Worm (Caenorhabditis elegans): ENCODE results near the gene lhfp-4.

The lhfp-4 gene

ce11 chrIV:17275281-17275680 lies at the start of gene lhfp-4:
Gene lhfp-4, plus strand, starts transcription at chrIV:17275581.
- no peak for TF ChIP-seq unc-39 (tag; optimal IDR thresholded peaks at IDR 0.05)
- no peak for TF ChIP-seq lin-13 (GFP tag; optimal IDR thresholded peaks at IDR 0.05)
- TF ChIP-seq sma-9 (GFP tag; optimal IDR thresholded peaks at IDR 0.05) = no peak
- TF ChIP-seq sma-9 (tag; optimal IDR thresholded peaks at IDR 0.05) = no peak
- TF ChIP-seq elt-3 (tag; optimal IDR thresholded peaks at IDR 0.05) = no peak
- TF ChIP-seq nhr-11 (tag; optimal IDR thresholded peaks at IDR 0.05) = no peak
- no peak for TF ChIP-seq peb-1 (tag; optimal IDR thresholded peaks at IDR 0.05)

ce11 chrIV:17230958-17231357 lies 44.4 kb upstream of the lhfp-4 start, which contains the start of gene npr-32:
Gene npr-32, minus strand, starts transcription at chrIV:17231058.
- no peak for TF ChIP-seq nhr-6 (tag; optimal IDR thresholded peaks at IDR 0.05)
- TF ChIP-seq ceh-82 (tag; optimal IDR thresholded peaks at IDR 0.05) = no peak
- TF ChIP-seq aly-2 (tag; optimal IDR thresholded peaks at IDR 0.05) = no peak
- no peak for TF ChIP-seq R02D3.7 (tag; optimal IDR thresholded peaks at IDR 0.05)
- TF ChIP-seq sem-4 (tag; optimal IDR thresholded peaks at IDR 0.05) = no peak
- no peak for TF ChIP-seq sma-3 (GFP tag; optimal IDR thresholded peaks at IDR 0.05)
- TF ChIP-seq lin-39 (tag; optimal IDR thresholded peaks at IDR 0.05) = no peak
- no peak for TF ChIP-seq nhr-77 (tag; optimal IDR thresholded peaks at IDR 0.05)
- no peak for TF ChIP-seq unc-62 (GFP tag; optimal IDR thresholded peaks at IDR 0.05)
- no peak for TF ChIP-seq elt-1 (tag; optimal IDR thresholded peaks at IDR 0.05)
- TF ChIP-seq sma-9 (GFP tag; optimal IDR thresholded peaks at IDR 0.05) = no peak
- no peak for TF ChIP-seq sma-9 (tag; optimal IDR thresholded peaks at IDR 0.05)
- TF ChIP-seq C34F6.9 (tag; optimal IDR thresholded peaks at IDR 0.05) = no peak
- TF ChIP-seq F13H6.1 (tag; optimal IDR thresholded peaks at IDR 0.05) = no peak
- no peak for TF ChIP-seq ztf-4 (tag; optimal IDR thresholded peaks at IDR 0.05)
- TF ChIP-seq mdl-1 (tag; optimal IDR thresholded peaks at IDR 0.05) = no peak
- no peak for TF ChIP-seq nhr-23 (tag; optimal IDR thresholded peaks at IDR 0.05)
- no peak for TF ChIP-seq nhr-10 (tag; optimal IDR thresholded peaks at IDR 0.05)
- TF ChIP-seq ztf-11 (tag; optimal IDR thresholded peaks at IDR 0.05) = no peak

ce11 chrIV:17232899-17233298 lies 42.5 kb upstream of the lhfp-4 start:
- TF ChIP-seq Y55F3AM.14 (GFP tag; optimal IDR thresholded peaks at IDR 0.05) (no peak), mdl-1 (tag; optimal IDR thresholded peaks at IDR 0.05) (no peak), ceh-82 (tag; optimal IDR thresholded peaks at IDR 0.05) (no peak), aly-2 (tag; optimal IDR thresholded peaks at IDR 0.05) (no peak), dmd-4 (tag; optimal IDR thresholded peaks at IDR 0.05) (no peak), nhr-12 (tag; optimal IDR thresholded peaks at IDR 0.05) (no peak), lin-39 (tag; optimal IDR thresholded peaks at IDR 0.05) (no peak), ztf-11 (tag; optimal IDR thresholded peaks at IDR 0.05) (no peak), sem-4 (tag; optimal IDR thresholded peaks at IDR 0.05) (no peak), nhr-25 (tag; optimal IDR thresholded peaks at IDR 0.05) (no peak), unc-39 (tag; optimal IDR thresholded peaks at IDR 0.05) (no peak), nhr-77 (tag; optimal IDR thresholded peaks at IDR 0.05) (no peak), skn-1 (tag; optimal IDR thresholded peaks at IDR 0.05) (no peak), ama-1 (optimal IDR thresholded peaks at IDR 0.05) (no peak), lin-13 (GFP tag; optimal IDR thresholded peaks at IDR 0.05) (no peak), sma-9 (GFP tag; optimal IDR thresholded peaks at IDR 0.05) (no peak), sma-9 (tag; optimal IDR thresholded peaks at IDR 0.05) (no peak), egl-27 (tag; optimal IDR thresholded peaks at IDR 0.05) (no peak), unc-62 (GFP tag; optimal IDR thresholded peaks at IDR 0.05) (no peak), elt-3 (tag; optimal IDR thresholded peaks at IDR 0.05) (no peak), blmp-1 (tag; optimal IDR thresholded peaks at IDR 0.05; ENCODE audit: insufficient read depth) (no peak)

- TF ChIP-seq ZK546.5 (tag; optimal IDR thresholded peaks at IDR 0.05) (no peak), C34F6.9 (tag; optimal IDR thresholded peaks at IDR 0.05) (peak; percentile 3)
These were observed 41.9 kb upstream of the lhfp-4 start for ce11 chrIV:17233494-17233893.

ce11 chrIV:17237029-17237428 lies 38.4 kb upstream of the lhfp-4 start:
- no peak for TF ChIP-seq skn-1 (tag; optimal IDR thresholded peaks at IDR 0.05)
- no peak for TF ChIP-seq dmd-4 (tag; optimal IDR thresholded peaks at IDR 0.05)
- TF ChIP-seq nhr-11 (tag; optimal IDR thresholded peaks at IDR 0.05) = no peak
- no peak for TF ChIP-seq unc-62 (GFP tag; optimal IDR thresholded peaks at IDR 0.05)
- no peak for TF ChIP-seq egl-27 (tag; optimal IDR thresholded peaks at IDR 0.05)
- no peak for TF ChIP-seq gmeb-1 (tag; optimal IDR thresholded peaks at IDR 0.05)
- no peak for TF ChIP-seq nhr-23 (tag; optimal IDR thresholded peaks at IDR 0.05)
- no peak for TF ChIP-seq ztf-1 (GFP tag; conservative IDR thresholded peaks at IDR 0.05)
- no peak for TF ChIP-seq ama-1 (optimal IDR thresholded peaks at IDR 0.05)
- no peak for TF ChIP-seq C34F6.9 (tag; optimal IDR thresholded peaks at IDR 0.05)
- TF ChIP-seq lin-11 (tag; optimal IDR thresholded peaks at IDR 0.05) = no peak
- no peak for TF ChIP-seq nhr-10 (tag; optimal IDR thresholded peaks at IDR 0.05)
